Worm (Caenorhabditis elegans) whole organism, L1 larva: Measurements from ENCODE around the gene vav-1.

Experiments used
- Y116A8C.19 ChIP-seq: sonication (generic microtip); optimal IDR thresholded peaks from 2 replicates; lab custom pipeline; 2016; ENCODE audit warnings: missing compliant biosample characterization, missing genetic modification characterization, borderline replicate concordance
- lin-13 ChIP-seq: fragments of 150-350 bp; optimal IDR thresholded peaks from 2 replicates; lab custom pipeline; 2014; ENCODE audit warnings: missing biosample characterization, missing genetic modification reagents, missing genetic modification characterization
- lin-35 ChIP-seq, 2 experiments: fragments of 150-350 bp; optimal IDR thresholded peaks; 2 replicates each; lab custom pipeline; 2014; ENCODE audit warnings: missing biosample characterization in 2 of 2, missing genetic modification characterization in 2 of 2, missing genetic modification reagents in 2 of 2
- lir-3 ChIP-seq: sonication (generic microtip); optimal IDR thresholded peaks from 2 replicates; lab custom pipeline; 2016; ENCODE audit warnings: mild to moderate bottlenecking, missing genetic modification characterization, moderate library complexity, missing compliant biosample characterization; ENCODE audit not compliant: poor library complexity
- lsy-2 ChIP-seq, 2 experiments: fragments of 150-350 bp; optimal IDR thresholded peaks; 2 replicates each; lab custom pipeline; 2014; ENCODE audit warnings: missing biosample characterization in 2 of 2, missing genetic modification characterization in 2 of 2
- nhr-77 ChIP-seq: fragments of 150-350 bp; optimal IDR thresholded peaks from 2 replicates; lab custom pipeline; 2014; ENCODE audit warnings: missing biosample characterization, missing genetic modification characterization
- rnt-1 ChIP-seq: sonication (generic microtip); optimal IDR thresholded peaks from 2 replicates; lab custom pipeline; 2016; ENCODE audit warnings: mild to moderate bottlenecking, missing genetic modification characterization, moderate library complexity, missing compliant biosample characterization
- sox-4 ChIP-seq: sonication (generic microtip); optimal IDR thresholded peaks from 2 replicates; lab custom pipeline; 2016; ENCODE audit warnings: missing genetic modification characterization, missing compliant biosample characterization
- tbx-2 ChIP-seq: sonication (generic microtip); optimal IDR thresholded peaks from 2 replicates; lab custom pipeline; 2016; ENCODE audit warnings: missing genetic modification characterization, missing compliant biosample characterization
- unc-62 ChIP-seq: fragments of 150-350 bp; optimal IDR thresholded peaks from 2 replicates; lab custom pipeline; 2014; ENCODE audit warnings: missing biosample characterization, missing genetic modification reagents, missing genetic modification characterization
- ztf-11 ChIP-seq, 2 experiments: sonication (generic microtip); optimal IDR thresholded peaks; 2 replicates each; lab custom pipeline; 2016 to 2017; ENCODE audit warnings: missing genetic modification characterization in 2 of 2, missing biosample characterization in 1 of 2, missing compliant biosample characterization in 1 of 2

ce11 chrX:9172733-9173132 is 59.2 kb downstream of the vav-1 start:
- TF ChIP-seq lsy-2 (tag; optimal IDR thresholded peaks at IDR 0.05; lab: Kevin White, UChicago): no peak
- TF ChIP-seq nhr-77 (tag; lab: Kevin White, UChicago): no peak
- TF ChIP-seq Y116A8C.19 (tag; lab: Kevin White, UChicago): no peak
- no peak for TF ChIP-seq tbx-2 (tag; lab: Kevin White, UChicago)
- TF ChIP-seq rnt-1 (tag; lab: Kevin White, UChicago): no peak
- no peak for TF ChIP-seq lir-3 (tag; lab: Kevin White, UChicago)
- TF ChIP-seq lin-13 (GFP tag; lab: Kevin White, UChicago): no peak
- TF ChIP-seq ztf-11 (tag; optimal IDR thresholded peaks at IDR 0.05; lab: Kevin White, UChicago): no peak
- TF ChIP-seq unc-62 (GFP tag; lab: Kevin White, UChicago): no peak
- TF ChIP-seq lin-35 (GFP tag; optimal IDR thresholded peaks at IDR 0.05; lab: Kevin White, UChicago): no peak
- no peak for TF ChIP-seq sox-4 (tag; lab: Kevin White, UChicago)
